Fruit fly (Drosophila melanogaster): ENCODE data around the gene Invadolysin.

DNA sequence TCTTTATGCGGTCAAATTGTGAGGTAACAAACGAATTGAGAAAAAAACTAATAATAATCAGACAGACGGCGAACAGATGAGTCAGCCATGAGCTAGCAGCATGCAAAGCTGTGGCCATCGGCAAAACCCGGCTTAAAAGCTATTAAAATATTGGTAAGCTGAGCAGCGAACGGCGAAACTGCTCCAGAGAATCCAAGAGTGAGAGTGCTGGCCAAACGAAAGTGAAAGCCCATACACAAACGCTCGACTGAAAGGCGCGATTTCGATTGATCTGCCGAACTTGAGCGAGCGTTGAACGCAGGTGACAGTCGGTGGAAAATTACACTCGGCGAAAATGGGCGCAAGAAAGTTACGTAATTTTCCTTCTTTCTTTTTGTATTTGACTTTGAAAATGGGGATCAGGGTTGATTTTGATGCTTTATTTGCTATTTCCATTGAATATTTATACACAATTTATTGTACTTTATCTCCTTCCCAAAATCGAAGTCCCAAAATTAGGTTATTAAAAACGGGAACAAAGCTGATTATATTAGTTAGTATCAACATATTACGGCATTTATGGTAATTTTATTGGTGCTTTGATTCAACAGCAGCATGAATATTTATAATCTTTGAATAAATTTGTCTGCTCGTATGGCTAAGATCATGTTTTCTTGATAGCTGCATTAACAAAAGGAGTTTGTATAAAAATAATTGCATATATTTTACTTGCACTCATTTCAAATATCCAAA is 5.4 kb downstream of the Invadolysin start:
- TF ChIP-seq pan (optimal IDR thresholded peaks at IDR 0.05) (no peak), usp (GFP tag; optimal IDR thresholded peaks at IDR 0.05) (no peak), CG8478 (optimal IDR thresholded peaks at IDR 0.05) (no peak), Dll (optimal IDR thresholded peaks at IDR 0.05) (no peak)

Measured in whole organism.